In the genomic region with DNA sequence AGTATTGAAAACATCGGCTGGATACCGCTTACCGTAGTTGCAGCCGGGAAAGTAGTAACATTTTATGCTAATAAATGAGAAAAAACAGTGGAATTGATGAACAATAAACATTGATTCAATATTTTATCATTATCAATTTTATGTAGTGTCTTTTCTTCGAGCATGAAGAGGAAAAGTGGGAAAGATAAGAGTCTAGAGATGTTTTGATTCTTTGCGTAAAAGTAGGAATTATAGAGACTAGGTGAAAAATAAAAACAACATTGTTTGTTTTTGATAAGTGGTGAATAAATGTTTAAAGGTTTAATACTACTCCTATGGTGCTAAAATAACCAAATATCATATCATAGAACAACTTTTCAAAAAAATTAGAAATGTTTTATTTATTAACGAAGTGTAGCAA, we compare ENCODE assay signal across 4 worm cellular contexts.
TF ChIP-seq lines count a peak whose summit lies in the region.

No protein-coding gene starts in this region.

TF ChIP-seq in whole organism, L1 larva, 84 proteins besides CTCF, POLR2A, EP300 and RAD21:
- TF ChIP-seq ceh-63 (GFP tag; optimal IDR thresholded peaks at IDR 0.05; lab: Kevin White, UChicago) (no peak), elt-2 (tag; optimal IDR thresholded peaks at IDR 0.05; lab: Kevin White, UChicago) (peak; percentile 47)

TF ChIP-seq in whole organism, L2 larva, 48 proteins besides CTCF, POLR2A, EP300 and RAD21:
- TF ChIP-seq alr-1 (tag; optimal IDR thresholded peaks at IDR 0.05; lab: Kevin White, UChicago) (no peak), egl-27 (tag; optimal IDR thresholded peaks at IDR 0.05; lab: Kevin White, UChicago) (no peak), nhr-12 (tag; optimal IDR thresholded peaks at IDR 0.05; lab: Kevin White, UChicago) (no peak), mdl-1 (tag; optimal IDR thresholded peaks at IDR 0.05; lab: Kevin White, UChicago) (no peak), nhr-237 (tag; optimal IDR thresholded peaks at IDR 0.05; lab: Kevin White, UChicago) (no peak), fos-1 (tag; optimal IDR thresholded peaks at IDR 0.05; lab: Kevin White, UChicago) (peak; percentile 20)

TF ChIP-seq in whole organism, L3 larva, 47 proteins besides CTCF, POLR2A, EP300 and RAD21:
- no peak for TF ChIP-seq daf-12 (tag; optimal IDR thresholded peaks at IDR 0.05; lab: Kevin White, UChicago)
- peak; percentile 49 for TF ChIP-seq pqm-1 (tag; optimal IDR thresholded peaks at IDR 0.05; lab: Kevin White, UChicago)
- no peak for TF ChIP-seq aly-2 (tag; optimal IDR thresholded peaks at IDR 0.05; lab: Kevin White, UChicago)
- TF ChIP-seq ceh-82 (tag; optimal IDR thresholded peaks at IDR 0.05; lab: Kevin White, UChicago), result no peak
- no peak for TF ChIP-seq nhr-28 (tag; optimal IDR thresholded peaks at IDR 0.05; lab: Kevin White, UChicago)
- no peak for TF ChIP-seq nhr-77 (tag; optimal IDR thresholded peaks at IDR 0.05; lab: Kevin White, UChicago)
- TF ChIP-seq egl-5 (tag; optimal IDR thresholded peaks at IDR 0.05; lab: Kevin White, UChicago), result no peak
- peak; percentile 57 for TF ChIP-seq pha-4 (tag; optimal IDR thresholded peaks at IDR 0.05; lab: Kevin White, UChicago)
- TF ChIP-seq elt-2 (tag; optimal IDR thresholded peaks at IDR 0.05; lab: Kevin White, UChicago), result peak; percentile 48
- no peak for TF ChIP-seq sea-2 (GFP tag; optimal IDR thresholded peaks at IDR 0.05; lab: Kevin White, UChicago)

TF ChIP-seq in whole organism, L4 larva, 104 proteins besides CTCF, POLR2A, EP300 and RAD21:
- TF ChIP-seq nhr-102 (tag; optimal IDR thresholded peaks at IDR 0.05; lab: Kevin White, UChicago), result no peak
- no peak for TF ChIP-seq daf-16 (GFP tag; optimal IDR thresholded peaks at IDR 0.05; lab: Kevin White, UChicago)
- peak; percentile 93 for TF ChIP-seq daf-16 (tag; optimal IDR thresholded peaks at IDR 0.05; lab: Kevin White, UChicago)
- TF ChIP-seq nhr-28 (tag; optimal IDR thresholded peaks at IDR 0.05; lab: Kevin White, UChicago), result peak; percentile 4
- no peak for TF ChIP-seq hlh-11 (tag; optimal IDR thresholded peaks at IDR 0.05; lab: Kevin White, UChicago)
- TF ChIP-seq dve-1 (tag; optimal IDR thresholded peaks at IDR 0.05; lab: Kevin White, UChicago; ENCODE audit: insufficient read depth), result peak; percentile 13
TF ChIP-seq in whole organism, L4 larva: peak in this region for 3.
